Fruit fly (Drosophila melanogaster) whole organism, pupa: Measurements from ENCODE around the gene Col4a1.
A peak's percentile ranks its signal among the peaks of the same experiment; 100 is the strongest.

Experiments used
- CG10348 ChIP-seq: fragments of 200-800 bp; sonication (Bioruptor generic); IDR thresholded peaks from 2 replicates; pipeline ENCODE4 v1.3.6; 2022; ENCODE audit warnings: missing biosample characterization, missing genetic modification characterization
- CG12605 ChIP-seq: fragments of 200-800 bp; sonication (Bioruptor generic); IDR thresholded peaks from 2 replicates; pipeline ENCODE4 v1.3.6; 2022; ENCODE audit warnings: missing biosample characterization, missing genetic modification characterization
- CG13204 ChIP-seq: fragments of 200-800 bp; sonication (Bioruptor generic); optimal IDR thresholded peaks from 2 replicates; lab custom pipeline; 2018; ENCODE audit warnings: missing biosample characterization, mild to moderate bottlenecking, missing genetic modification characterization, moderate library complexity
- CG14655 ChIP-seq: fragments of 200-800 bp; sonication (Bioruptor generic); optimal IDR thresholded peaks from 3 replicates; lab custom pipeline; 2017; ENCODE audit warnings: mild to moderate bottlenecking, missing biosample characterization, missing genetic modification reagents, missing genetic modification characterization
- CG15710 ChIP-seq: fragments of 200-800 bp; sonication (Bioruptor generic); optimal IDR thresholded peaks from 2 replicates; lab custom pipeline; 2018; ENCODE audit warnings: missing biosample characterization, mild to moderate bottlenecking, missing genetic modification characterization, moderate library complexity
- CG17806 ChIP-seq: fragments of 200-800 bp; sonication (Bioruptor generic); optimal IDR thresholded peaks from 2 replicates; lab custom pipeline; 2018; ENCODE audit warnings: missing biosample characterization, mild to moderate bottlenecking, missing genetic modification characterization, moderate library complexity
- CG32121 ChIP-seq: fragments of 200-800 bp; sonication (Bioruptor generic); IDR thresholded peaks from 2 replicates; pipeline ENCODE4 v1.3.6; 2022; ENCODE audit warnings: missing biosample characterization, missing genetic modification characterization
- CG34367 ChIP-seq: fragments of 200-800 bp; sonication (Bioruptor generic); optimal IDR thresholded peaks from 2 replicates; lab custom pipeline; 2018; ENCODE audit warnings: missing biosample characterization, mild to moderate bottlenecking, missing genetic modification characterization
- CG4496 ChIP-seq: fragments of 200-800 bp; sonication (Bioruptor generic); IDR thresholded peaks from 3 replicates; pipeline ENCODE4 v1.3.6; 2022; ENCODE audit warnings: missing biosample characterization, missing genetic modification characterization
- CG8159 ChIP-seq: fragments of 200-800 bp; sonication (Bioruptor generic); optimal IDR thresholded peaks from 3 replicates; lab custom pipeline; 2018; ENCODE audit warnings: missing biosample characterization, mild to moderate bottlenecking, missing genetic modification characterization, moderate library complexity
- CG8301 ChIP-seq: fragments of 200-800 bp; sonication (Bioruptor generic); optimal IDR thresholded peaks from 2 replicates; lab custom pipeline; 2018; ENCODE audit warnings: missing biosample characterization, mild to moderate bottlenecking, missing genetic modification characterization
- CG9948 ChIP-seq: fragments of 200-800 bp; sonication (Bioruptor generic); optimal IDR thresholded peaks from 2 replicates; lab custom pipeline; 2018; ENCODE audit warnings: missing biosample characterization, mild to moderate bottlenecking, missing genetic modification characterization, moderate library complexity
- D1 ChIP-seq: fragments of 200-800 bp; sonication (Bioruptor generic); optimal IDR thresholded peaks from 2 replicates; lab custom pipeline; 2018; ENCODE audit warnings: missing biosample characterization, mild to moderate bottlenecking, missing genetic modification characterization, moderate library complexity
- EcR ChIP-seq: fragments of 200-800 bp; sonication (Bioruptor generic); optimal IDR thresholded peaks from 3 replicates; lab custom pipeline; 2019; ENCODE audit warnings: missing biosample characterization, missing genetic modification characterization, mild to moderate bottlenecking, moderate library complexity, missing genetic modification reagents
- Ets98B ChIP-seq: fragments of 200-800 bp; sonication (Bioruptor generic); IDR thresholded peaks from 2 replicates; pipeline ENCODE4 v1.3.6; 2022; ENCODE audit warnings: missing biosample characterization, missing genetic modification characterization
- Pif1A ChIP-seq: fragments of 200-800 bp; sonication (Bioruptor generic); optimal IDR thresholded peaks from 3 replicates; lab custom pipeline; 2016; ENCODE audit warnings: missing biosample characterization, missing genetic modification characterization
- Pif1B ChIP-seq: fragments of 200-800 bp; sonication (Bioruptor generic); optimal IDR thresholded peaks from 3 replicates; lab custom pipeline; 2016; ENCODE audit warnings: missing biosample characterization, missing genetic modification characterization
- Snoo ChIP-seq: fragments of 200-800 bp; sonication (Bioruptor generic); optimal IDR thresholded peaks from 3 replicates; lab custom pipeline; 2017; ENCODE audit warnings: missing biosample characterization, mild to moderate bottlenecking, missing genetic modification characterization, inconsistent platforms
- fd96Ca ChIP-seq: fragments of 200-800 bp; sonication (Bioruptor generic); IDR thresholded peaks from 3 replicates; pipeline ENCODE4 v1.3.6; 2022; ENCODE audit warnings: missing biosample characterization, missing genetic modification characterization
- gl ChIP-seq: fragments of 200-800 bp; sonication (Bioruptor generic); optimal IDR thresholded peaks from 2 replicates; lab custom pipeline; 2018; ENCODE audit warnings: missing biosample characterization, mild to moderate bottlenecking, missing genetic modification characterization
- rn ChIP-seq: fragments of 200-800 bp; sonication (Bioruptor generic); IDR thresholded peaks from 2 replicates; pipeline ENCODE4 v1.3.6; 2022; ENCODE audit warnings: missing biosample characterization, missing genetic modification characterization

Gene Col4a1

dm6 chr2L:5044892-5045619 lies 15.6 kb downstream of the Col4a1 start:
- TF ChIP-seq D1 (tag; lab: Kevin White, UChicago) (no peak), CG10348 (GFP tag; lab: Robert Waterston, UW) (peak; percentile 25; the same call in 1 of the 2 replicates), CG13204 (peak; percentile 25), fd96Ca (peak; percentile 69; the same call in 2 of the 3 replicates), CG12605 (GFP tag; lab: Robert Waterston, UW) (0 out of 2 replicates have a peak, but pooled peaks have one; percentile 25), CG8301 (tag; lab: Kevin White, UChicago) (peak; percentile 23), CG9948 (tag; lab: Kevin White, UChicago) (peak; percentile 9), Ets98B (GFP tag; lab: Robert Waterston, UW) (peak; percentile 55), CG15710 (tag; lab: Kevin White, UChicago) (peak; percentile 10), EcR (GFP tag; lab: Kevin White, UChicago) (peak; percentile 97), CG8159 (tag; lab: Kevin White, UChicago) (peak; percentile 0), CG4496 (GFP tag; lab: Robert Waterston, UW) (peak; percentile 53), CG32121 (GFP tag; lab: Robert Waterston, UW) (peak; percentile 41; the same call in 1 of the 2 replicates), gl (no peak), CG17806 (tag; lab: Kevin White, UChicago) (peak; percentile 3), rn (GFP tag; lab: Robert Waterston, UW) (no peak), Snoo (peak; percentile 42), CG34367 (tag; lab: Kevin White, UChicago) (peak; percentile 5), CG14655 (peak; percentile 57), Pif1A (GFP tag; lab: Kevin White, UChicago) (peak; percentile 52), Pif1B (GFP tag; lab: Kevin White, UChicago) (peak; percentile 57)

dm6 chr2L:5046261-5046660 lies 16.9 kb downstream of the Col4a1 start:
- no peak for TF ChIP-seq CG32121 (GFP tag; lab: Robert Waterston, UW)
- TF ChIP-seq CG14655: no peak
- no peak for TF ChIP-seq CG8159 (tag; lab: Kevin White, UChicago)
- no peak for TF ChIP-seq rn (GFP tag; lab: Robert Waterston, UW)
- no peak for TF ChIP-seq Pif1A (GFP tag; lab: Kevin White, UChicago)
- TF ChIP-seq CG15710 (tag; lab: Kevin White, UChicago): no peak
- TF ChIP-seq CG13204: no peak
- no peak for TF ChIP-seq Ets98B (GFP tag; lab: Robert Waterston, UW)

DNA sequence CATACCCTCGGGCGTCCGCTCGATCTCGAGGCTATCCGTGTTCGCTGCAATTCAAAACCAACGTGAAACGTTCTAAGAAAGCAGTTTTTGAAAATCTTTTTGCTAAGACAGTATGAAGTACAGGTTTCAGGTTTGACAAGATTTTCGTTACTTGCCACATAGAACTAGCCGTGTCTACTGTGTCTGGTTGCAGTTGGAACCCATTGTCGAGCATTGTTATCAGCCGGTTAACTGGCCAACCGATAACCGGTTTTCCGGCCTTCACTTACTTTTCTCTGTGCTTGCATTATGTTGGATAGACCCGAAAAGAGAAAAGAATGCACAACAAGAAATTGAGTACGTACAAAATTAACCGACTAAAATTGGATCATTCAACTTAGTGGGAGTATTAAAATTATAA lies 20.6 kb downstream of the Col4a1 start:
- TF ChIP-seq Pif1B (GFP tag; lab: Kevin White, UChicago) (peak; percentile 14), EcR (GFP tag; lab: Kevin White, UChicago) (peak; percentile 51), CG34367 (tag; lab: Kevin White, UChicago) (no peak), CG8301 (tag; lab: Kevin White, UChicago) (peak; percentile 23), CG4496 (GFP tag; lab: Robert Waterston, UW) (peak; percentile 50; the same call in 1 of the 3 replicates)
- TF ChIP-seq, all 21 proteins: peak for 4

DNA sequence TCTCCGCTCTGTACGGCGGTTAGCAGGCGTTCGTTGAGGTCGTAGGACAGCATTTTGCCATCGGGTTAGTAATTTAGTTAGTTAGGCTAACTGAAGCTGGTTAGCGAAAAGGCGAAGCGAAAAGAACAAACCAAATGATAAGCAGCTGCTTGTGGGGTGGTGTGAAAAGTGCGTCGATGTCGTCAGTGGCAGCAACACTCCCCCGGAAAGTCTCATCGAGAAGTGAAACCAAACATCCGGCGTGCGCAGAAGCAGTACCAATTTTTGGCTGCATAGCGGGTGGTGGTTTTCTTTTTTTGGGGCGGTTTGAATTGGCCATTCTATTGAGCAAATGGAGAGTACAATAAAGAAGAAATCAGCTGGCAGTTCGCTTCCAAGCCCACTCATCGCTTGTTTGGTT lies 21.4 kb downstream of the Col4a1 start, which contains the start of gene CG9121:
Gene CG9121 (minus strand): TSS at position 238 of the 400 bp plus-strand sequence.
- TF ChIP-seq rn (GFP tag; lab: Robert Waterston, UW) (no peak), D1 (tag; lab: Kevin White, UChicago) (no peak), CG12605 (GFP tag; lab: Robert Waterston, UW) (no peak), CG15710 (tag; lab: Kevin White, UChicago) (no peak), CG13204 (no peak), CG8159 (tag; lab: Kevin White, UChicago) (no peak), CG9948 (tag; lab: Kevin White, UChicago) (no peak), Pif1B (GFP tag; lab: Kevin White, UChicago) (no peak), CG17806 (tag; lab: Kevin White, UChicago) (no peak)
- TF ChIP-seq, all 21 proteins: peak for 0

- TF ChIP-seq CG17806 (tag; lab: Kevin White, UChicago) (peak; percentile 77), EcR (GFP tag; lab: Kevin White, UChicago) (peak; percentile 57), CG9948 (tag; lab: Kevin White, UChicago) (peak; percentile 71), CG13204 (no peak), CG34367 (tag; lab: Kevin White, UChicago) (peak; percentile 68), CG8159 (tag; lab: Kevin White, UChicago) (peak; percentile 74), CG10348 (GFP tag; lab: Robert Waterston, UW) (no peak), CG32121 (GFP tag; lab: Robert Waterston, UW) (peak; percentile 79), CG4496 (GFP tag; lab: Robert Waterston, UW) (peak; percentile 89), Pif1A (GFP tag; lab: Kevin White, UChicago) (peak; percentile 89), rn (GFP tag; lab: Robert Waterston, UW) (peak; percentile 58; the same call in 1 of the 2 replicates), gl (peak; percentile 65), Pif1B (GFP tag; lab: Kevin White, UChicago) (peak; percentile 80), D1 (tag; lab: Kevin White, UChicago) (no peak), CG8301 (tag; lab: Kevin White, UChicago) (peak; percentile 79), CG14655 (no peak), CG15710 (tag; lab: Kevin White, UChicago) (peak; percentile 77), CG12605 (GFP tag; lab: Robert Waterston, UW) (peak; percentile 73), Snoo (peak; percentile 80), Ets98B (GFP tag; lab: Robert Waterston, UW) (peak; percentile 87), fd96Ca (peak; percentile 89)
Measured at dm6 chr2L:5052367-5052914, 23.0 kb downstream of the Col4a1 start, which contains the start of gene senju. senju (plus strand) TSS chr2L:5052843.
